Worm (Caenorhabditis elegans): Measurements from ENCODE around the gene F55C9.11.

DNA sequence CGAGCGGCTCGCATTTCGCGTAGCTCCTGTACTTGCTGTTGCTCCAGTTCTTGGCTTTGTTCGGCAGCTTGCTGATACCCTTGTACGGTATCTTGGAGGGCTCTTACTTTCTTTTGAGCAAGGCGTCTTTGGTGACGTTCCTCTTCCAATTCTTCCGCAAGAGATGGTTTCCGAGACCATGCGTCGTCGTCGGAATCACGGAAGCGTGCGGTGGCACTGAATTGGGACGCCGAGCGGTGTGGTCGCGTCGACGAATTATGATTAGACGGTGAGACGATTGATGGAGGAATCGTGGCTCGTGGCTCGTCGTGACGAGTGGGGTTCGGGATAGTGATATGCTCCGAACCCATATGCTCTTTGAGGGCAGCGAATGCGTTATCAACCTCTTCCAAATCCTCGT lies 33.1 kb downstream of the F55C9.11 start:
- no peak for TF ChIP-seq mep-1 (tag; optimal IDR thresholded peaks at IDR 0.05)
- TF ChIP-seq lin-13 (GFP tag; optimal IDR thresholded peaks at IDR 0.05): no peak
- TF ChIP-seq dpl-1 (GFP tag; optimal IDR thresholded peaks at IDR 0.05): no peak
- TF ChIP-seq ztf-11 (tag; optimal IDR thresholded peaks at IDR 0.05): no peak
- no peak for TF ChIP-seq ceh-63 (GFP tag; optimal IDR thresholded peaks at IDR 0.05)
- TF ChIP-seq sptf-1 (tag; optimal IDR thresholded peaks at IDR 0.05): no peak
- TF ChIP-seq lin-39 (tag; optimal IDR thresholded peaks at IDR 0.05): no peak
- TF ChIP-seq nhr-71 (tag; optimal IDR thresholded peaks at IDR 0.05): no peak
- TF ChIP-seq nhr-11 (tag; optimal IDR thresholded peaks at IDR 0.05): no peak
- TF ChIP-seq nhr-90 (tag; optimal IDR thresholded peaks at IDR 0.05; ENCODE audit: poor library complexity): no peak
- no peak for TF ChIP-seq tlp-1 (tag; optimal IDR thresholded peaks at IDR 0.05)
- no peak for TF ChIP-seq unc-62 (GFP tag; optimal IDR thresholded peaks at IDR 0.05)

Measured in whole organism, L1 larva.